Worm (Caenorhabditis elegans) whole organism, L1 larva: ENCODE results near the gene R07B1.7.

Experiments
- egl-27 ChIP-seq, 2 experiments: fragments of 150-350 bp in 1 of 2; sonication (generic microtip); optimal IDR thresholded peaks; 3 replicates each; lab custom pipeline; 2017 to 2018; ENCODE audit warnings: missing biosample characterization in 2 of 2, missing genetic modification characterization in 2 of 2, missing genetic modification reagents in 2 of 2
- nhr-11 ChIP-seq: fragments of 150-350 bp; optimal IDR thresholded peaks from 2 replicates; lab custom pipeline; 2014; ENCODE audit warnings: missing biosample characterization, missing genetic modification characterization
- nhr-76 ChIP-seq: sonication (generic microtip); optimal IDR thresholded peaks from 2 replicates; lab custom pipeline; 2017; ENCODE audit warnings: missing biosample characterization, missing genetic modification characterization
- snpc-4 ChIP-seq: fragments of 150-350 bp; optimal IDR thresholded peaks from 2 replicates; lab custom pipeline; 2014; ENCODE audit warnings: missing biosample characterization, missing genetic modification characterization
- sptf-1 ChIP-seq: fragments of 150-350 bp; optimal IDR thresholded peaks from 2 replicates; lab custom pipeline; 2014; ENCODE audit warnings: missing biosample characterization, missing genetic modification characterization
- tlp-1 ChIP-seq: fragments of 150-350 bp; optimal IDR thresholded peaks from 2 replicates; lab custom pipeline; 2014; ENCODE audit warnings: missing biosample characterization, missing genetic modification characterization

DNA sequence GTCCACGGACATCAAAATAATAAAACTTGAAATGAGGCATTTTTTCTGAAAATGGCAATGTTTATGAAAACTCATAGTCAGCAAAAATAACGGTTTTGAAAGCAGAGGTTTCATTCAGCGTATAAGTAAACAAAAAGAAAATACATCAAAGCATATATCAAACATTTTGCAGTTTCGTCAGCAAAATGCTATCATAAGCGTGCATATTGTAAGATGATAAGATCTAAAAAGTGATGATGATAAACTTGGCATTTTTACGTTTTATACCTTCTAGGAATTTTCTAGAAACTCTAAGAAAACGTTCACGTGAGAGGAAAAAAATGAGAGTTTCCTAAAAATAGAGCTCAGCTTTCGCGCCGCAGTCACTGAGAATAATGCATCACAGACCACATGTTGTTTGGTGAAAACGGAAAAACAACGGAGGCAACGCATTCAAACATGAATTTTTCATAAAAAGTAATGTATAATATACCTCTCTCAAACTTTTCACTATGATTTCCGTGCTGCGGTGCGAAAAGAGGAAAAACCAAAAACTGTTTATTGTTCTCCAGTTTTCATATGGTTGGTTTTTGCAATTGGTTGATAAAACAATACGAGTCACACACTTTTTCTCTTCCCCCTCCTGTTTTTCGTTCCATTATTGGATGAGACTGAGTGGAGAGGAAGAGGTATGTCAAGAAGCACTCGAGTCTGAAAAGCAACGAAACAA, 5.8 kb upstream of the R07B1.7 start, which contains the start of the genes gst-36 and R07B1.5:
- TF ChIP-seq nhr-76 (no peak), nhr-11 (tag; lab: Kevin White, UChicago) (no peak), tlp-1 (tag; lab: Kevin White, UChicago) (no peak), snpc-4 (tag; lab: Kevin White, UChicago) (no peak), sptf-1 (tag; lab: Kevin White, UChicago) (no peak), egl-27 (tag; optimal IDR thresholded peaks at IDR 0.05; lab: Kevin White, UChicago) (no peak)
